Worm (Caenorhabditis elegans): Measurements from ENCODE around the gene F09F7.5.

DNA sequence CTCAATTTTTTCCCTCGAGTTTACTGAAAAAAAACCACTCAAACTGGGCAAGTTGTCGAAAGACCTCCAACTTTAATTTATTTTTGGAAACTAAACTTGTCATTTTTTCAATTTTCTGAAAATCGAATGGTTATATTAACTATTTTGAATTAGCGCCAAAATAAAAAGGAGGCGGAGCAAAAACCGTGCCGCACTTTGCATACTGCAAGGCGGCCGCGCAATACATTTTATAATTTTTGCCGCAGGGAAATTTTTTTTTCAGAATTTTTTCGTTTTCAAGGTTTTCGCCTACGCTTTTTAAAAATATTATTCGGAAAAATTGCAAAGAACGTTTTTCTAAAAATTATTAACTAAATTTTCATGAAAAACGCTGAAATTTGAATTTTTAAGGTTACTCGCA lies 43.1 kb upstream of the F09F7.5 start:
- TF ChIP-seq lin-39 (tag; optimal IDR thresholded peaks at IDR 0.05) (no peak), nhr-76 (tag; optimal IDR thresholded peaks at IDR 0.05) (no peak), ceh-16 (tag; optimal IDR thresholded peaks at IDR 0.05) (no peak), lin-15B (tag; optimal IDR thresholded peaks at IDR 0.05) (no peak), tbx-2 (tag; optimal IDR thresholded peaks at IDR 0.05) (no peak), nhr-237 (tag; optimal IDR thresholded peaks at IDR 0.05) (no peak), nhr-12 (tag; optimal IDR thresholded peaks at IDR 0.05) (no peak), skn-1 (tag; optimal IDR thresholded peaks at IDR 0.05) (no peak), ztf-4 (tag; optimal IDR thresholded peaks at IDR 0.05) (no peak), sea-2 (GFP tag; optimal IDR thresholded peaks at IDR 0.05) (no peak), ama-1 (optimal IDR thresholded peaks at IDR 0.05) (no peak)

Data from whole organism, L3 larva.